Worm (Caenorhabditis elegans): ENCODE measurements around the gene lipl-4.

- TF ChIP-seq ceh-9 (tag; optimal IDR thresholded peaks at IDR 0.05) (no peak), zag-1 (tag; optimal IDR thresholded peaks at IDR 0.05) (no peak)
Observed at ce11 chrV:6503158-6503557, 46.8 kb upstream of the lipl-4 start.
